Worm (Caenorhabditis elegans): ENCODE measurements around the gene str-187.

ce11 chrIV:17216048-17216447, 49.3 kb upstream of the str-187 start, which contains the start of gene Y116A8B.1:
- no peak for TF ChIP-seq nhr-237 (tag; optimal IDR thresholded peaks at IDR 0.05)
- TF ChIP-seq lin-13 (tag; optimal IDR thresholded peaks at IDR 0.05), result no peak
- no peak for TF ChIP-seq nhr-28 (tag; optimal IDR thresholded peaks at IDR 0.05)
- no peak for TF ChIP-seq elt-3 (tag; optimal IDR thresholded peaks at IDR 0.05)
- TF ChIP-seq mep-1 (tag; optimal IDR thresholded peaks at IDR 0.05), result no peak

All from whole organism, mixed stage, embryonic.